Worm (Caenorhabditis elegans) whole organism, early embryonic: ENCODE data around the gene cya-2.

Experiments
- F13C5.2 ChIP-seq: sonication (generic microtip); optimal IDR thresholded peaks from 2 replicates; lab custom pipeline; 2017; ENCODE audit warnings: mild to moderate bottlenecking, missing genetic modification characterization, inconsistent platforms, missing compliant biosample characterization
- aly-1 ChIP-seq: sonication (generic microtip); optimal IDR thresholded peaks from 2 replicates; lab custom pipeline; 2016; ENCODE audit warnings: missing genetic modification characterization, missing compliant biosample characterization
- ceh-36 ChIP-seq: sonication (generic microtip); optimal IDR thresholded peaks from 2 replicates; lab custom pipeline; 2016; ENCODE audit warnings: missing genetic modification characterization, inconsistent platforms, missing compliant biosample characterization
- flt-1 ChIP-seq: fragments of 200-800 bp; sonication (Bioruptor generic); IDR thresholded peaks from 2 replicates; pipeline ENCODE4 v1.3.6; 2022; ENCODE audit warnings: missing genetic modification characterization, missing compliant biosample characterization
- hmbx-1 ChIP-seq: sonication (generic microtip); optimal IDR thresholded peaks from 2 replicates; lab custom pipeline; 2016; ENCODE audit warnings: mild to moderate bottlenecking, missing genetic modification characterization, missing compliant biosample characterization
- hmg-4 ChIP-seq: fragments of 200-800 bp; sonication (Bioruptor generic); optimal IDR thresholded peaks from 2 replicates; lab custom pipeline; 2018; ENCODE audit warnings: mild to moderate bottlenecking, missing genetic modification characterization, missing compliant biosample characterization
- hnd-1 ChIP-seq: sonication (generic microtip); optimal IDR thresholded peaks from 2 replicates; lab custom pipeline; 2016; ENCODE audit warnings: missing genetic modification characterization, missing compliant biosample characterization
- pes-1 ChIP-seq: fragments of 200-800 bp; sonication (Bioruptor generic); IDR thresholded peaks from 2 replicates; pipeline ENCODE4 v1.3.6; 2022; ENCODE audit warnings: missing genetic modification reagents, missing genetic modification characterization, missing compliant biosample characterization
- scrt-1 ChIP-seq: fragments of 200-800 bp; sonication (Bioruptor generic); IDR thresholded peaks from 2 replicates; pipeline ENCODE4 v1.3.6; 2022; ENCODE audit warnings: missing genetic modification characterization, missing compliant biosample characterization
- sea-1 ChIP-seq: fragments of 200-800 bp; sonication (Bioruptor generic); conservative IDR thresholded peaks from 2 replicates; pipeline ENCODE4 v1.3.6; 2022; ENCODE audit warnings: missing genetic modification characterization, missing compliant biosample characterization
- tbx-11 ChIP-seq: fragments of 200-800 bp; sonication (Bioruptor generic); IDR thresholded peaks from 2 replicates; pipeline ENCODE4 v1.3.6; 2022; ENCODE audit warnings: missing genetic modification characterization, missing compliant biosample characterization
- tbx-37 ChIP-seq: fragments of 200-800 bp; sonication (Bioruptor generic); conservative IDR thresholded peaks from 2 replicates; pipeline ENCODE4 v1.3.6; 2022; ENCODE audit warnings: missing genetic modification reagents, missing genetic modification characterization, missing compliant biosample characterization

cya-2 gene

DNA sequence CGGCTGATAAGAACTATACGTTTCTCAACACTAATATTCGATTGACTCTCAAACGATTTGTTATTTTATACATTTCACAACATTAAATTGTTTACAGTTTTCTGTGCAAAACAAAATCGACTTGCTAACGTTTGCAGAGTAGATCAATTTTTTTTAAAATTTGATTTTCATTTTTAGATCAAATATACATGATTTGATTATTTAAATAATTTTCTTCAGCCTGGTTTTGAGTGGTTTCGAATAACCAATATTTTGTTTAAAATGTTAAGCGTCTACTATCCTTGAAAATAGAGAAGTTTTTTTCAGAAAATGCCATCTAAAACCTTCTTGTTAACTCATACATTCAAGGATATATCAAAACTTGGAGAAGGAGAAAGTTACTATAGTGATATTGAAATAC is 29.7 kb downstream of the cya-2 start, which contains the start of gene math-21:
math-21 (plus strand) TSS at position 301 of the 400 bp plus-strand sequence.
- no peak for TF ChIP-seq flt-1
- no peak for TF ChIP-seq scrt-1 (GFP tag; lab: Robert Waterston, UW)
- no peak for TF ChIP-seq F13C5.2

DNA sequence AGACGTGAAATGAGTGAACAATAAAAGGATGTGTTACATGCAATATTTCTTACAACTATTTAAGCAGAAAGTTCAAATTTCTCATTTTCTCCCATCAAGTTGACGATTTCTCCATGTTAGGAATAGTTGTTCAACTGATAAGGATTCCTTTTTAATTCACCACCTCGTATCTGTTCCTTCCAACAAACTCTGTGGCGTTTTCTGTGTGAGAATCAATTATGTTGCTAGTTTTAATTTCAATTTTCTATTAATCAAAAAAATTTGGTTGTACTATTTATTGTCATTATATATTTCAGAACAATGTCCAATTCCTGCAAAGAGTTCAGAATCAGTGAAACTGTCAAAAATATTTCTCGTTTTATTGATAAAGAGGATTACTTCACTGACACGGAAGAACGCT is 34.4 kb downstream of the cya-2 start, which contains the start of gene math-44:
math-44 (plus strand) TSS at position 301 of the 400 bp plus-strand sequence.
- no peak for TF ChIP-seq flt-1
- TF ChIP-seq scrt-1 (GFP tag; lab: Robert Waterston, UW), result no peak

DNA sequence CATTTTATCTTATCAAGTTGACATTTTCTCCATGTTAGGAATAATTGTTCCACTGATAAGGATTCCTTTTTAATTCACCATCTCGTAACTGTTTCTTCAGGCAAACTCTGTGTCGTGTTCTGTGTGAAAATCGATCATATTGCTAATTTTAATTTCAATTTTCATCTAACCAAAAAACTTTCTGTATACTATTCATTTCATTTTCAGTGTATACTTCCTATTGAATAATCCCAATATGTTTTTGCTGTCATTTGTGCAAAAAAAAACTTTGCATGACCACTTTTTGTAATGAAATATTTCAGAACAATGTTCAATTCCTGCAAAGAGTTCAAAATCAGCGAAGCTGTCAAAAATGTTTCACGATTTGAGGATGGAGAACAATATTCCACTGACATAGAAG is 36.4 kb downstream of the cya-2 start, which contains the start of gene Y16E11A.4:
Y16E11A.4 (plus strand) TSS at position 301 of the 400 bp plus-strand sequence.
- TF ChIP-seq hmbx-1 (tag; lab: Kevin White, UChicago) (no peak), hnd-1 (tag; lab: Kevin White, UChicago) (no peak), pes-1 (no peak), aly-1 (tag; lab: Kevin White, UChicago) (no peak), sea-1 (no peak), tbx-37 (GFP tag; lab: Robert Waterston, UW) (no peak), hmg-4 (GFP tag; lab: Kevin White, UChicago) (no peak), tbx-11 (GFP tag; lab: Robert Waterston, UW) (no peak), flt-1 (no peak), ceh-36 (no peak)
